Worm (Caenorhabditis elegans): ENCODE measurements around the gene T10D4.15.

The T10D4.15 gene

DNA sequence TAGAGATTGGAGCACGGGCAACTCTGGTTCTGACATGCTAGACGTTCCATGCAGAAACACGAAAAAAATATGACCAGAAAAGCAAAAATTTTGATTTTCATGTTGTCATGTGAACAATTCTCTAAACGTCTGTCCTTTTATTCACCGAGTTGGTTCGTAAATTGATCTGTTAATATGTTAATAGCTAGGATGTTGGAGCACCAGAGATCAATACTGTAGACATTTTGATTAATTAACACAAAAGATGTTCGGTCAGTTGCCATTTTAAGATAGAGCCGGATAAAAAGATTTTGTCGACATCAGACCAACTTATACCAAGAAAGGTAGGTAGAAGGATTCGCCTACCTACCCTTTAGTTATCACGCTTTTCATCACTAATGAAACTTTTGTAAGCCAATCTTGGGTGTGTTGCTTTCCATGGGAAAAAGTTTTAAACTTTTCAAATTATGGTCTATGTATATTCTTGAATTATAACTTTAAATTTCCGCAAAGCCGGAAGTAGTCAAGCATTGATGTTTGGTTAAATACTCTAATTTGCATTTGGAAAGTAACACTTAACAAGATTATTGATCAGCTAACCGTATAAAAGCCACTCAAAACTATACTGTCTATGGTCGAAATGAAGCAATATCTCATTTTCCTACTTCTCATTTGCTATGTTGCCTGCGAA is 3.7 kb downstream of the T10D4.15 start, which contains the start of the genes T10D4.11 and T10D4.1:
TSS of gene T10D4.11 (minus strand) at position 101 of the 670 bp plus-strand sequence.
TSS of gene T10D4.1 (plus strand) at position 620 of the 670 bp plus-strand sequence.
- TF ChIP-seq lsl-1 (GFP tag; optimal IDR thresholded peaks at IDR 0.05) (no peak), ceh-27 (GFP tag; optimal IDR thresholded peaks at IDR 0.05) (no peak), unc-62 (GFP tag; optimal IDR thresholded peaks at IDR 0.05) (no peak), rec-8 (tag; optimal IDR thresholded peaks at IDR 0.05) (no peak), B0035.1 (tag; optimal IDR thresholded peaks at IDR 0.05) (no peak), F55B11.4 (tag; optimal IDR thresholded peaks at IDR 0.05; ENCODE audit: borderline replicate concordance, insufficient read depth) (no peak), nhr-80 (tag; optimal IDR thresholded peaks at IDR 0.05) (no peak), nhr-179 (tag; optimal IDR thresholded peaks at IDR 0.05) (no peak), lag-1 (GFP tag; IDR thresholded peaks at IDR 0.05) (no peak), rcor-1 (GFP tag; IDR thresholded peaks at IDR 0.05) (no peak), mxl-1 (tag; optimal IDR thresholded peaks at IDR 0.05) (no peak), akir-1 (GFP tag; optimal IDR thresholded peaks at IDR 0.05) (no peak), snpc-4 (GFP tag; optimal IDR thresholded peaks at IDR 0.05) (no peak), snpc-4 (tag; optimal IDR thresholded peaks at IDR 0.05) (no peak), lin-35 (GFP tag; optimal IDR thresholded peaks at IDR 0.05) (no peak)

DNA sequence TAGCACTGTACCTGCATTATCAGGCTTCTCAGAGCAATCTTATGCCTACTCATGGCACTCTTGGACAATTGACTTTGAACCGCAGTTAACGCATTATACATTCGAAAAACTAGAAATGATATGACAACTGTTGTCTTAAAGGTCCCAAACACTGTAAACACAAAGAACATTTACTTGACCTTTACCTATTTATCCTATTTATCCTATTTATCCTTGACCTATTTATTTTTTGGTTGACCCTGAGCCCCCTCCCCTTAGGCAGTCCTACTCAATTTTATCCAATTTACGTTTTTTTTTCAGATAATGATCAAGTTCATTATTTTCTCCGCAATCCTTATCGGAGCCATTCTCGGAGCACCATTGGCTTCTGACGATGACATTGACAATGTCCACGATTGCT is 5.7 kb downstream of the T10D4.15 start, which contains the start of the genes T10D4.14 and T10D4.19:
TSS of gene T10D4.14 (minus strand) at position 101 of the 400 bp plus-strand sequence.
TSS of gene T10D4.19 (plus strand) at position 304 of the 400 bp plus-strand sequence.
- no peak for TF ChIP-seq ccch-3 (GFP tag; optimal IDR thresholded peaks at IDR 0.05)

DNA sequence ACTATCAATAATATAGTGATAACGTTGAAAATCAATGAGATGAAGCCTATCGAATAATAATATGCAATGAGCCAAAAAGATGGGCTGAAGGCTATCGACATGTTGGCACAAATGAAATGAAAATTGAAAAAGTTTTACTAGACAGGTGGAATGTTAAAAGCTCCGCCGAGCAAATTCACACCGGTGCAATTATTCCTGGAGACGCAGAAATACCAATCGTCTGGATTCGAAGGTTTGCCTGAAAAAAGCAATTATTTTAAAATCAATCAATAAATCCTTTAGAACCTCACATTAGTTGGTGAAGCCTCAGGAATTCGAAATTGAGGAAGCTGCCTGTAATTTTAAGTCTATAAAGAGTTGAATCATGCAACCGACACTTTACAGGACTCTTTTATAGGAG is 8.4 kb downstream of the T10D4.15 start, which contains the start of gene sri-32:
TSS of gene sri-32 (minus strand) at position 101 of the 400 bp plus-strand sequence.
- no peak for TF ChIP-seq snpc-1.1 (tag; optimal IDR thresholded peaks at IDR 0.05; ENCODE audit: insufficient read depth)
- TF ChIP-seq lir-1 (GFP tag; conservative IDR thresholded peaks at IDR 0.05): no peak
- TF ChIP-seq akir-1 (GFP tag; optimal IDR thresholded peaks at IDR 0.05): no peak
- TF ChIP-seq ekl-4 (GFP tag; IDR thresholded peaks at IDR 0.05): no peak
- TF ChIP-seq Y67H2A.10 (GFP tag; conservative IDR thresholded peaks at IDR 0.05): no peak
- no peak for TF ChIP-seq egrh-3 (GFP tag; IDR thresholded peaks at IDR 0.05)
- TF ChIP-seq madf-3 (GFP tag; IDR thresholded peaks at IDR 0.05): no peak
- TF ChIP-seq let-526 (GFP tag; IDR thresholded peaks at IDR 0.05): no peak
- TF ChIP-seq Y95B8A.8 (GFP tag; IDR thresholded peaks at IDR 0.05): no peak
- TF ChIP-seq ztf-18 (tag; optimal IDR thresholded peaks at IDR 0.05): no peak
- TF ChIP-seq nhr-90 (tag; optimal IDR thresholded peaks at IDR 0.05): no peak
- TF ChIP-seq nfya-2 (GFP tag; IDR thresholded peaks at IDR 0.05): no peak
- TF ChIP-seq nhr-27 (tag; optimal IDR thresholded peaks at IDR 0.05): no peak
- no peak for TF ChIP-seq Y53G8AR.9 (GFP tag; conservative IDR thresholded peaks at IDR 0.05)
- TF ChIP-seq him-1 (tag; optimal IDR thresholded peaks at IDR 0.05): no peak
- no peak for TF ChIP-seq unc-130 (GFP tag; optimal IDR thresholded peaks at IDR 0.05)

DNA sequence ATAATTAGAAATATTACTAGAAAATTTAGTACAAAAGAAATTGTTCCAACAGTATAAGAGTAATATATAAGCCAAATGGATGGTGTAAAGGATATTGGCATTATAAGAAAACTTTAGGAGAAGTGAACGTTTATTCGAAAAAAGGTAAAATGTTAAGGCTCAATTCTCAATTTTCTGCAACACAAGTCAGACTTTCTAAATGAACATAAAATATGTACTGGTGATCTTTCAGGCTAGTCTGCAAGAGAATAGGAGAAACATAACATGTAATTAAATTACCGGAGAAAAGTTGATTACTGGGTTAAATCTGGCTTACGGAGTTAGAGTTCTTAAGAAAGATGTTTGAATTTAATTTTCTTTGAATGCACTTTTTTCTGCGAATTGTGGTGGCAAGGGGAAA is 10.8 kb downstream of the T10D4.15 start, which contains the start of gene sri-33:
TSS of gene sri-33 (minus strand) at position 101 of the 400 bp plus-strand sequence.
- no peak for TF ChIP-seq B0336.3 (GFP tag; IDR thresholded peaks at IDR 0.05)
- TF ChIP-seq nhr-179 (tag; optimal IDR thresholded peaks at IDR 0.05): no peak
